1 fruit fly cellular context compared by ENCODE assay signal in genomic region chr3L:17047811-17048239, dm6.
A peak's percentile ranks its signal among the peaks of the same experiment; 100 is the strongest.
TF ChIP-seq lines count a peak whose summit lies in the region.

No protein-coding gene starts in this region.

TF ChIP-seq in whole organism, embryonic, 481 proteins besides CTCF, POLR2A, EP300 and RAD21 (continued from another document):
- TF ChIP-seq CG4360 (GFP tag; IDR thresholded peaks at IDR 0.05; lab: Robert Waterston, UW) (peak; percentile 19; the same call in 1 of the 2 replicates), CG33557 (GFP tag; optimal IDR thresholded peaks at IDR 0.05; lab: Kevin White, UChicago) (peak; percentile 5), CG14710 (tag; optimal IDR thresholded peaks at IDR 0.05; lab: Kevin White, UChicago) (peak; percentile 35), CG1602 (GFP tag; optimal IDR thresholded peaks at IDR 0.05; lab: Kevin White, UChicago) (no peak), Hmr (GFP tag; optimal IDR thresholded peaks at IDR 0.05; lab: Kevin White, UChicago) (peak; percentile 42), CG18599 (GFP tag; optimal IDR thresholded peaks at IDR 0.05; lab: Kevin White, UChicago) (peak; percentile 47), dysf (GFP tag; IDR thresholded peaks at IDR 0.05; lab: Robert Waterston, UW) (peak; percentile 46; the same call in 1 of the 3 replicates), Eip74EF (GFP tag; optimal IDR thresholded peaks at IDR 0.05; lab: Kevin White, UChicago) (peak in 1 of 2 experiments; percentile 48), fd64A (GFP tag; optimal IDR thresholded peaks at IDR 0.05; lab: Kevin White, UChicago) (peak; percentile 85), HHEX (GFP tag; optimal IDR thresholded peaks at IDR 0.05; lab: Kevin White, UChicago) (peak; percentile 5), CG10431 (GFP tag; optimal IDR thresholded peaks at IDR 0.05; lab: Kevin White, UChicago) (peak; percentile 56), CG2199 (GFP tag; IDR thresholded peaks at IDR 0.05; lab: Robert Waterston, UW) (no peak), sc (optimal IDR thresholded peaks at IDR 0.05; lab: Kevin White, UChicago) (no peak), sc (GFP tag; optimal IDR thresholded peaks at IDR 0.05; lab: Kevin White, UChicago) (peak; percentile 22), scrt (GFP tag; optimal IDR thresholded peaks at IDR 0.05; lab: Kevin White, UChicago) (peak; percentile 62), CG11247 (GFP tag; IDR thresholded peaks at IDR 0.05; lab: Robert Waterston, UW) (0 out of 2 replicates have a peak, but pooled peaks have one; percentile 23), peb (GFP tag; IDR thresholded peaks at IDR 0.05; lab: Robert Waterston, UW) (no peak), cg (GFP tag; optimal IDR thresholded peaks at IDR 0.05; lab: Kevin White, UChicago) (peak; percentile 53), CG17359 (tag; optimal IDR thresholded peaks at IDR 0.05; lab: Kevin White, UChicago) (peak; percentile 48), CG12769 (tag; optimal IDR thresholded peaks at IDR 0.05; lab: Kevin White, UChicago) (peak; percentile 65), sr (GFP tag; IDR thresholded peaks at IDR 0.05; lab: Robert Waterston, UW) (peak; percentile 48; the same call in 2 of the 3 replicates), gsb-n (tag; optimal IDR thresholded peaks at IDR 0.05; lab: Kevin White, UChicago) (peak; percentile 51), H15 (GFP tag; IDR thresholded peaks at IDR 0.05; lab: Robert Waterston, UW) (no peak), CG11456 (GFP tag; IDR thresholded peaks at IDR 0.05; lab: Robert Waterston, UW) (no peak), kah (GFP tag; optimal IDR thresholded peaks at IDR 0.05; lab: Kevin White, UChicago) (peak; percentile 92), Asciz (GFP tag; optimal IDR thresholded peaks at IDR 0.05; lab: Kevin White, UChicago) (peak; percentile 59), kni (GFP tag; optimal IDR thresholded peaks at IDR 0.05; lab: Kevin White, UChicago) (peak; percentile 55), vfl (GFP tag; optimal IDR thresholded peaks at IDR 0.05; lab: Kevin White, UChicago) (no peak), Med (GFP tag; lab: Kevin White, UChicago) (peak; percentile 75), CG7987 (GFP tag; optimal IDR thresholded peaks at IDR 0.05; lab: Kevin White, UChicago) (peak; percentile 41), Sox102F (GFP tag; optimal IDR thresholded peaks at IDR 0.05; lab: Kevin White, UChicago) (no peak), Xrp1 (GFP tag; IDR thresholded peaks at IDR 0.05; lab: Robert Waterston, UW) (peak; percentile 30; the same call in 1 of the 2 replicates), org-1 (GFP tag; optimal IDR thresholded peaks at IDR 0.05; lab: Kevin White, UChicago) (peak; percentile 13), ato (GFP tag; IDR thresholded peaks at IDR 0.05; lab: Robert Waterston, UW; ENCODE audit: partially characterized antibody) (no peak), ara (GFP tag; IDR thresholded peaks at IDR 0.05; lab: Robert Waterston, UW) (0 out of 2 replicates have a peak, but pooled peaks have one; percentile 36), Rfx (GFP tag; IDR thresholded peaks at IDR 0.05; lab: Robert Waterston, UW) (0 out of 2 replicates have a peak, but pooled peaks have one; percentile 5), Sox100B (GFP tag; optimal IDR thresholded peaks at IDR 0.05; lab: Kevin White, UChicago) (peak; percentile 47), CG10543 (GFP tag; optimal IDR thresholded peaks at IDR 0.05; lab: Kevin White, UChicago) (peak; percentile 33), CG2678 (tag; optimal IDR thresholded peaks at IDR 0.05; lab: Kevin White, UChicago) (peak; percentile 50), CG32532 (GFP tag; IDR thresholded peaks at IDR 0.05; lab: Robert Waterston, UW) (0 out of 2 replicates have a peak, but pooled peaks have one; percentile 31), CG10979 (tag; optimal IDR thresholded peaks at IDR 0.05; lab: Kevin White, UChicago) (peak; percentile 18), CG2712 (tag; optimal IDR thresholded peaks at IDR 0.05; lab: Kevin White, UChicago) (peak; percentile 21), CG12744 (GFP tag; optimal IDR thresholded peaks at IDR 0.05; lab: Kevin White, UChicago) (no peak), bab2 (GFP tag; optimal IDR thresholded peaks at IDR 0.05; lab: Kevin White, UChicago) (no peak), CoRest (tag; optimal IDR thresholded peaks at IDR 0.05; lab: Kevin White, UChicago) (no peak), Ets65A (GFP tag; lab: Kevin White, UChicago) (peak; percentile 39), vvl (GFP tag; IDR thresholded peaks at IDR 0.05; lab: Robert Waterston, UW) (peak; percentile 46; the same call in 1 of the 2 replicates), CG11085 (GFP tag; IDR thresholded peaks at IDR 0.05; lab: Robert Waterston, UW) (no peak), ATbp (GFP tag; optimal IDR thresholded peaks at IDR 0.05; lab: Kevin White, UChicago) (peak; percentile 81), Usf (GFP tag; optimal IDR thresholded peaks at IDR 0.05; lab: Kevin White, UChicago) (no peak), CG18619 (GFP tag; optimal IDR thresholded peaks at IDR 0.05; lab: Kevin White, UChicago) (peak; percentile 5), MTF-1 (GFP tag; optimal IDR thresholded peaks at IDR 0.05; lab: Kevin White, UChicago; ENCODE audit: borderline replicate concordance) (no peak)
